Worm (Caenorhabditis elegans) whole organism, L4 larva: ENCODE data around the gene Y57G7A.6.

Experiments used
- R02D3.7 ChIP-seq: fragments of 150-350 bp; sonication (generic microtip); optimal IDR thresholded peaks from 3 replicates; lab custom pipeline; 2014; ENCODE audit warnings: missing biosample characterization, missing genetic modification characterization
- T26A8.4 ChIP-seq: fragments of 200-800 bp; sonication (Bioruptor generic); IDR thresholded peaks from 2 replicates; pipeline ENCODE4 v1.3.6; 2022; ENCODE audit warnings: missing genetic modification characterization, missing compliant biosample characterization
- ceh-32 ChIP-seq: sonication (generic microtip); optimal IDR thresholded peaks from 2 replicates; lab custom pipeline; 2016; ENCODE audit warnings: mild to moderate bottlenecking, missing genetic modification characterization, missing compliant biosample characterization; ENCODE audit not compliant: poor library complexity
- ceh-82 ChIP-seq: sonication (generic microtip); optimal IDR thresholded peaks from 2 replicates; lab custom pipeline; 2017; ENCODE audit warnings: missing biosample characterization, missing genetic modification characterization
- gei-8 ChIP-seq: fragments of 200-800 bp; sonication (Bioruptor generic); optimal IDR thresholded peaks from 2 replicates; lab custom pipeline; 2018; ENCODE audit warnings: mild to moderate bottlenecking, missing genetic modification characterization, missing compliant biosample characterization
- lin-13 ChIP-seq: fragments of 150-350 bp; optimal IDR thresholded peaks from 2 replicates; lab custom pipeline; 2014; ENCODE audit warnings: missing biosample characterization, missing genetic modification reagents, missing genetic modification characterization
- nhr-11 ChIP-seq: fragments of 150-350 bp; optimal IDR thresholded peaks from 2 replicates; lab custom pipeline; 2014; ENCODE audit warnings: missing biosample characterization, missing genetic modification characterization
- skn-1 ChIP-seq: fragments of 150-350 bp; optimal IDR thresholded peaks from 2 replicates; lab custom pipeline; 2014; ENCODE audit warnings: missing biosample characterization, missing genetic modification characterization
- unc-62 ChIP-seq, 3 experiments: fragments of 150-350 bp in 1 of 3; sonication (generic microtip); optimal IDR thresholded peaks in 2 of 3; peaks in 1 of 3; 1 replicate in 1 of 3; 2 replicates in 2 of 3; lab custom pipeline; 2014 to 2017; ENCODE audit warnings: missing biosample characterization in 3 of 3, missing genetic modification characterization in 3 of 3, missing genetic modification reagents in 3 of 3, missing genotype in 1 of 3

DNA sequence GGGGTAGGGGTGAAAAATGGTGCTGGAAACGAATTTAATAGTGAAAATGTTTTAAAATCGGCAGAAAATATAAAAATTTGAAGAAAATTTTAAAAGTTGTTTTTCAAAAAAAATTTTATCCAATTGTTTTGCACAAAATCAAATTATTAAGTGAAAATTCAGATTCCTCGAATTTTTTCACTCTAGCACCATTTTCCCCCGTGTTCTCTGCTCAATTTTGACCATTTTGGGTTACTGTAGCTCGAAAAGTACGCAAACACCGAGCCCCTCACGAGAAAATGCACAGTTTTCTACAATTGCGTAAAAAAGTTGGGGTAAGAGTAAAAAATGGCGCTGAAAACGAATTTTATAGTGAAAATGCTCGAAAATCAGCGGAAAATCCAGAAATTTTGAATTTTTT is 44.5 kb upstream of the Y57G7A.6 start:
- TF ChIP-seq lin-13 (no peak), nhr-11 (no peak), ceh-82 (no peak), skn-1 (tag; lab: Kevin White, UChicago) (no peak), gei-8 (GFP tag; lab: Kevin White, UChicago) (no peak), unc-62 (GFP tag; optimal IDR thresholded peaks at IDR 0.05 in 1 of 2; lab: Kevin White, UChicago) (peak in 1 of 2 experiments; percentile 74), unc-62 (tag; optimal IDR thresholded peaks at IDR 0.05; lab: Kevin White, UChicago) (no peak), T26A8.4 (no peak), ceh-32 (tag; lab: Kevin White, UChicago) (no peak), R02D3.7 (tag; lab: Kevin White, UChicago) (no peak)
